Worm (Caenorhabditis elegans): Measurements from ENCODE around the gene sld-5.

DNA sequence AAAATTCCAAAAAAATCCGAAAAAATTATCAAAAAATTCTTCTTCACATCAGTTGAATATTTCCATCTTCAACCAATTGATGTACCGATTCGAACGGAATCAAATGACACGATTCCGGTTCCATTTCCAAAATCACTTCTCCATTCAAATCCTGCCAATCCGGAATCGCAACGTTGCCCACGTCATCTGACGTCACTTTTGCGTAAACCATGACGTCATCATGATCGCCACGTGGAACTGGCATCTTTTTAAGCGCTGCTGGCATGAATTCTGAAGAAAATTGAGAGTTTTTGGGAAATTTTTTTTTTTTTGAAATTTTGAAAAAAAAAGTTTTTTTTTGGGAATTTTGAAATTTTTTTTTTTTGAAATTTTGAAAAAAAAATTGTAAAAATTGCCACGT lies 2.3 kb downstream of the sld-5 start:
- no peak for TF ChIP-seq akir-1 (GFP tag; optimal IDR thresholded peaks at IDR 0.05)
- TF ChIP-seq efl-1 (GFP tag; optimal IDR thresholded peaks at IDR 0.05), result no peak
- no peak for TF ChIP-seq let-607 (tag; optimal IDR thresholded peaks at IDR 0.05)
- no peak for TF ChIP-seq nfya-1 (tag; optimal IDR thresholded peaks at IDR 0.05; ENCODE audit: borderline replicate concordance, insufficient read depth)
- TF ChIP-seq lin-35 (GFP tag; optimal IDR thresholded peaks at IDR 0.05), result no peak
- no peak for TF ChIP-seq snpc-1.3 (tag; optimal IDR thresholded peaks at IDR 0.05; ENCODE audit: insufficient read depth)
- no peak for TF ChIP-seq nhr-80 (tag; optimal IDR thresholded peaks at IDR 0.05)
- no peak for TF ChIP-seq cebp-1 (GFP tag; IDR thresholded peaks at IDR 0.05)
- TF ChIP-seq cebp-1 (tag; optimal IDR thresholded peaks at IDR 0.05), result no peak
- no peak for TF ChIP-seq ama-1 (optimal IDR thresholded peaks at IDR 0.05)
- no peak for TF ChIP-seq ama-1 (GFP tag; optimal IDR thresholded peaks at IDR 0.05)
- no peak for TF ChIP-seq pbrm-1 (GFP tag; IDR thresholded peaks at IDR 0.05)
- no peak for TF ChIP-seq nhr-90 (tag; optimal IDR thresholded peaks at IDR 0.05)

All from whole organism, young adult.